Fruit fly (Drosophila melanogaster) whole organism, embryonic: ENCODE measurements around the gene MICAL-like.
A peak's percentile ranks its signal among the peaks of the same experiment; 100 is the strongest.

Experiments
- Atf6 ChIP-seq: fragments of 200-800 bp; sonication (Bioruptor generic); IDR thresholded peaks from 2 replicates; pipeline ENCODE4 v1.3.6; 2022; ENCODE audit warnings: missing biosample characterization, missing genetic modification characterization
- BEAF-32 ChIP-seq: fragments of 200-800 bp; sonication (Bioruptor generic); optimal IDR thresholded peaks from 3 replicates; lab custom pipeline; 2017; ENCODE audit warnings: missing biosample characterization, missing genetic modification characterization, mild to moderate bottlenecking, moderate library complexity, missing genetic modification reagents
- CG10267 ChIP-seq: fragments of 200-800 bp; sonication (Bioruptor generic); optimal IDR thresholded peaks from 2 replicates; lab custom pipeline; 2018; ENCODE audit warnings: missing biosample characterization, mild to moderate bottlenecking, missing genetic modification characterization, moderate library complexity
- CG10654 ChIP-seq: fragments of 200-800 bp; sonication (Bioruptor generic); optimal IDR thresholded peaks from 2 replicates; lab custom pipeline; 2016; ENCODE audit warnings: missing biosample characterization, missing genetic modification characterization
- CG12299 ChIP-seq: fragments of 200-800 bp; sonication (Bioruptor generic); optimal IDR thresholded peaks from 2 replicates; lab custom pipeline; 2018; ENCODE audit warnings: missing biosample characterization, mild to moderate bottlenecking, missing genetic modification characterization
- CG13424 ChIP-seq: fragments of 200-800 bp; sonication (Bioruptor generic); optimal IDR thresholded peaks from 2 replicates; lab custom pipeline; 2019; ENCODE audit warnings: missing biosample characterization, mild to moderate bottlenecking, missing genetic modification characterization, moderate library complexity
- CG15073 ChIP-seq: fragments of 200-800 bp; sonication (Bioruptor generic); optimal IDR thresholded peaks from 2 replicates; lab custom pipeline; 2016; ENCODE audit warnings: missing biosample characterization, missing genetic modification characterization
- CG15601 ChIP-seq: fragments of 200-800 bp; sonication (Bioruptor generic); optimal IDR thresholded peaks from 3 replicates; lab custom pipeline; 2019; ENCODE audit warnings: missing biosample characterization, mild to moderate bottlenecking, missing genetic modification characterization, moderate library complexity
- CG16813 ChIP-seq: fragments of 200-800 bp; sonication (Bioruptor generic); IDR thresholded peaks from 3 replicates; pipeline ENCODE4 v1.3.6; 2022; ENCODE audit warnings: missing biosample characterization, missing genetic modification characterization; ENCODE audit not compliant: partially characterized antibody
- CG18476 ChIP-seq: fragments of 200-800 bp; sonication (Bioruptor generic); optimal IDR thresholded peaks from 2 replicates; lab custom pipeline; 2016; ENCODE audit warnings: missing biosample characterization, mild to moderate bottlenecking, missing genetic modification characterization
- CG31365 ChIP-seq: fragments of 200-800 bp; sonication (Bioruptor generic); optimal IDR thresholded peaks from 2 replicates; lab custom pipeline; 2018; ENCODE audit warnings: missing biosample characterization, mild to moderate bottlenecking, missing genetic modification characterization
- CG31441 ChIP-seq: fragments of 200-800 bp; sonication (Bioruptor generic); IDR thresholded peaks from 2 replicates; pipeline ENCODE4 v1.3.6; 2022; ENCODE audit warnings: missing biosample characterization, missing genetic modification characterization
- CG3407 ChIP-seq: fragments of 200-800 bp; sonication (Bioruptor generic); optimal IDR thresholded peaks from 2 replicates; lab custom pipeline; 2018; ENCODE audit warnings: missing biosample characterization, mild to moderate bottlenecking, missing genetic modification characterization
- CG4328 ChIP-seq: fragments of 200-800 bp; sonication (Bioruptor generic); optimal IDR thresholded peaks from 3 replicates; lab custom pipeline; 2017; ENCODE audit warnings: missing biosample characterization, missing genetic modification reagents, missing genetic modification characterization
- CG4707 ChIP-seq: fragments of 200-800 bp; sonication (Bioruptor generic); optimal IDR thresholded peaks from 2 replicates; lab custom pipeline; 2018; ENCODE audit warnings: missing biosample characterization, mild to moderate bottlenecking, missing genetic modification characterization, moderate library complexity
- CG7745 ChIP-seq: fragments of 200-800 bp; sonication (Bioruptor generic); optimal IDR thresholded peaks from 2 replicates; lab custom pipeline; 2018; ENCODE audit warnings: missing biosample characterization, mild to moderate bottlenecking, missing genetic modification characterization, moderate library complexity
- CG7928 ChIP-seq: fragments of 200-800 bp; sonication (Bioruptor generic); optimal IDR thresholded peaks from 2 replicates; lab custom pipeline; 2017; ENCODE audit warnings: missing biosample characterization, mild to moderate bottlenecking, missing genetic modification characterization
- CG8089 ChIP-seq: fragments of 200-800 bp; sonication (Bioruptor generic); optimal IDR thresholded peaks from 3 replicates; lab custom pipeline; 2016; ENCODE audit warnings: missing biosample characterization, missing genetic modification characterization
- CG8944 ChIP-seq: fragments of 200-800 bp; sonication (Bioruptor generic); optimal IDR thresholded peaks from 3 replicates; lab custom pipeline; 2016; ENCODE audit warnings: missing biosample characterization, missing genetic modification characterization
- CG9727 ChIP-seq: fragments of 200-800 bp; sonication (Bioruptor generic); optimal IDR thresholded peaks from 3 replicates; lab custom pipeline; 2017; ENCODE audit warnings: missing biosample characterization, mild to moderate bottlenecking, missing genetic modification characterization
- Chrac-16 ChIP-seq: fragments of 200-800 bp; sonication (Bioruptor generic); optimal IDR thresholded peaks from 3 replicates; lab custom pipeline; 2016; ENCODE audit warnings: missing biosample characterization, missing genetic modification characterization
- Doc3 ChIP-seq: fragments of 200-800 bp; sonication (Bioruptor generic); IDR thresholded peaks from 3 replicates; pipeline ENCODE4 v1.3.6; 2022; ENCODE audit warnings: missing biosample characterization, missing genetic modification characterization; ENCODE audit not compliant: partially characterized antibody
- Gug ChIP-seq: fragments of 200-800 bp; sonication (Bioruptor generic); IDR thresholded peaks from 4 replicates; pipeline ENCODE4 v1.3.6; 2022; ENCODE audit warnings: missing biosample characterization, missing genetic modification characterization
- H15 ChIP-seq: fragments of 200-800 bp; sonication (Bioruptor generic); IDR thresholded peaks from 3 replicates; pipeline ENCODE4 v1.3.6; 2022; ENCODE audit warnings: missing biosample characterization, missing genetic modification characterization
- Hey ChIP-seq: fragments of 200-800 bp; sonication (Bioruptor generic); optimal IDR thresholded peaks from 3 replicates; lab custom pipeline; 2018; ENCODE audit warnings: missing biosample characterization, mild to moderate bottlenecking, missing genetic modification characterization
- Kr ChIP-seq: fragments of 200-800 bp; sonication (Bioruptor generic); optimal IDR thresholded peaks from 2 replicates; lab custom pipeline; 2017; ENCODE audit warnings: missing biosample characterization, mild to moderate bottlenecking, missing genetic modification characterization
- Med ChIP-seq: fragments of 200-800 bp; sonication (Bioruptor generic); peaks from one replicate; lab custom pipeline; 2016; ENCODE audit warnings: missing biosample characterization, missing genetic modification characterization, mild to moderate bottlenecking, inconsistent platforms, moderate library complexity
- NC2β ChIP-seq: fragments of 200-800 bp; sonication (Bioruptor generic); optimal IDR thresholded peaks from 2 replicates; lab custom pipeline; 2016; ENCODE audit warnings: missing biosample characterization, missing genetic modification characterization
- Ravus ChIP-seq: fragments of 200-800 bp; sonication (Bioruptor generic); IDR thresholded peaks from 2 replicates; pipeline ENCODE4 v1.3.6; 2022; ENCODE audit warnings: missing biosample characterization, missing genetic modification characterization
- Rx ChIP-seq: fragments of 200-800 bp; sonication (Bioruptor generic); IDR thresholded peaks from 2 replicates; pipeline ENCODE4 v1.3.6; 2022; ENCODE audit warnings: missing biosample characterization, missing genetic modification characterization
- Sox102F ChIP-seq: fragments of 200-800 bp; sonication (Bioruptor generic); optimal IDR thresholded peaks from 2 replicates; lab custom pipeline; 2018; ENCODE audit warnings: missing biosample characterization, mild to moderate bottlenecking, missing genetic modification characterization, moderate library complexity
- bab2 ChIP-seq: fragments of 200-800 bp; sonication (Bioruptor generic); optimal IDR thresholded peaks from 2 replicates; lab custom pipeline; 2016; ENCODE audit warnings: missing biosample characterization, missing genetic modification characterization
- bcd ChIP-seq: fragments of 200-800 bp; sonication (Bioruptor generic); optimal IDR thresholded peaks from 2 replicates; lab custom pipeline; 2017; ENCODE audit warnings: missing biosample characterization, mild to moderate bottlenecking, missing genetic modification characterization
- cg ChIP-seq: fragments of 200-800 bp; sonication (Bioruptor generic); optimal IDR thresholded peaks from 3 replicates; lab custom pipeline; 2019; ENCODE audit warnings: missing biosample characterization, mild to moderate bottlenecking, missing genetic modification characterization, moderate library complexity
- ftz-f1 ChIP-seq: fragments of 200-800 bp; sonication (Bioruptor generic); optimal IDR thresholded peaks from 2 replicates; lab custom pipeline; 2016; ENCODE audit warnings: missing biosample characterization, missing genetic modification characterization
- hb ChIP-seq: fragments of 200-800 bp; sonication (Bioruptor generic); IDR thresholded peaks from 3 replicates; pipeline ENCODE4 v1.3.6; 2022; ENCODE audit warnings: missing biosample characterization, missing genetic modification characterization; ENCODE audit not compliant: partially characterized antibody
- ranshi ChIP-seq: fragments of 200-800 bp; sonication (Bioruptor generic); IDR thresholded peaks from 2 replicates; pipeline ENCODE4 v1.3.6; 2022; ENCODE audit warnings: missing biosample characterization, missing genetic modification characterization
- repo ChIP-seq: fragments of 200-800 bp; sonication (Bioruptor generic); optimal IDR thresholded peaks from 2 replicates; lab custom pipeline; 2016; ENCODE audit warnings: missing biosample characterization, missing genetic modification characterization
- row ChIP-seq: fragments of 200-800 bp; sonication (Bioruptor generic); IDR thresholded peaks from 3 replicates; pipeline ENCODE4 v1.3.6; 2022; ENCODE audit warnings: missing biosample characterization, missing genetic modification characterization
- sim ChIP-seq: fragments of 200-800 bp; sonication (Bioruptor generic); IDR thresholded peaks from 2 replicates; pipeline ENCODE4 v1.3.6; 2022; ENCODE audit warnings: missing biosample characterization, missing genetic modification characterization
- tll ChIP-seq, 2 experiments: fragments of 200-800 bp in 1 of 2; fragments of >200 bp in 1 of 2; sonication (Bioruptor generic) in 1 of 2; optimal IDR thresholded peaks; 2 replicates each; lab custom pipeline; 2017 to 2019; ENCODE audit warnings: missing biosample characterization in 2 of 2, missing genetic modification characterization in 2 of 2, mild to moderate bottlenecking in 1 of 2, moderate library complexity in 1 of 2
- unpg ChIP-seq: fragments of 200-800 bp; sonication (Bioruptor generic); optimal IDR thresholded peaks from 3 replicates; lab custom pipeline; 2018; ENCODE audit warnings: missing biosample characterization, mild to moderate bottlenecking, missing genetic modification characterization, moderate library complexity

The MICAL-like gene

dm6 chr3L:13036706-13037457 is 21.8 kb upstream of the MICAL-like start, which contains the start of gene Srrm1 (continued):
- TF ChIP-seq CG8944 (GFP tag; lab: Kevin White, UChicago) (peak; percentile 34), NC2β (peak; percentile 52), hb (GFP tag; lab: Robert Waterston, UW) (peak; percentile 90), CG7745 (tag; lab: Kevin White, UChicago) (no peak), CG7928 (GFP tag; lab: Kevin White, UChicago) (peak; percentile 3), CG3407 (GFP tag; lab: Kevin White, UChicago) (no peak), CG8089 (no peak), ranshi (no peak), CG16813 (GFP tag; lab: Robert Waterston, UW) (peak; percentile 93), CG31441 (GFP tag; lab: Robert Waterston, UW) (0 out of 2 replicates have a peak, but pooled peaks have one; percentile 21), CG10267 (tag; lab: Kevin White, UChicago) (peak; percentile 53), CG4707 (GFP tag; lab: Kevin White, UChicago) (no peak), tll (GFP tag; optimal IDR thresholded peaks at IDR 0.05; lab: Kevin White, UChicago) (no peak), Doc3 (GFP tag; lab: Robert Waterston, UW) (peak; percentile 79), CG10654 (peak; percentile 25), Med (peak; percentile 94), Ravus (GFP tag; lab: Robert Waterston, UW) (no peak), CG4328 (GFP tag; lab: Kevin White, UChicago) (no peak), CG12299 (no peak), CG18476 (no peak), CG13424 (no peak), H15 (no peak), Rx (no peak), CG9727 (GFP tag; lab: Kevin White, UChicago) (peak; percentile 16), cg (peak; percentile 90), bcd (GFP tag; lab: Kevin White, UChicago) (no peak), Kr (no peak), sim (GFP tag; lab: Robert Waterston, UW) (no peak), CG31365 (tag; lab: Kevin White, UChicago) (no peak), Hey (tag; lab: Kevin White, UChicago) (no peak), Gug (peak; percentile 55; the same call in 2 of the 4 replicates), BEAF-32 (GFP tag; lab: Kevin White, UChicago) (peak; percentile 97), CG15601 (tag; lab: Kevin White, UChicago) (peak; percentile 60), unpg (no peak), bab2 (GFP tag; lab: Kevin White, UChicago) (peak; percentile 28), row (GFP tag; lab: Robert Waterston, UW) (peak; percentile 61), Chrac-16 (GFP tag; lab: Kevin White, UChicago) (peak; percentile 17), Atf6 (GFP tag; lab: Robert Waterston, UW) (no peak), repo (GFP tag; lab: Kevin White, UChicago) (peak; percentile 30), Sox102F (GFP tag; lab: Kevin White, UChicago) (no peak), ftz-f1 (GFP tag; lab: Kevin White, UChicago) (peak; percentile 39), CG15073 (no peak)
